Fruit fly (Drosophila melanogaster) whole organism, prepupa: ENCODE results near the gene XNP.

ENCODE experiments used
- Blimp-1 ChIP-seq: fragments of 200-800 bp; sonication (Bioruptor generic); optimal IDR thresholded peaks from 3 replicates; lab custom pipeline; 2017; ENCODE audit warnings: missing biosample characterization, missing genetic modification characterization, mild to moderate bottlenecking, moderate library complexity, missing genetic modification reagents
- CG10669 ChIP-seq: fragments of 200-800 bp; sonication (Bioruptor generic); optimal IDR thresholded peaks from 3 replicates; lab custom pipeline; 2018; ENCODE audit warnings: missing biosample characterization, mild to moderate bottlenecking, missing genetic modification characterization, moderate library complexity
- CG11294 ChIP-seq: fragments of 200-800 bp; sonication (Bioruptor generic); IDR thresholded peaks from 2 replicates; pipeline ENCODE4 v1.3.6; 2022; ENCODE audit warnings: missing biosample characterization, missing genetic modification characterization
- CG11762 ChIP-seq: fragments of 200-800 bp; sonication (Bioruptor generic); optimal IDR thresholded peaks from 3 replicates; lab custom pipeline; 2016; ENCODE audit warnings: missing biosample characterization, missing genetic modification characterization; ENCODE audit not compliant: insufficient read depth
- CG1621 ChIP-seq: fragments of 200-800 bp; sonication (Bioruptor generic); optimal IDR thresholded peaks from 3 replicates; lab custom pipeline; 2018; ENCODE audit warnings: missing biosample characterization, mild to moderate bottlenecking, missing genetic modification characterization
- CG16779 ChIP-seq: fragments of 200-800 bp; sonication (Bioruptor generic); optimal IDR thresholded peaks from 3 replicates; lab custom pipeline; 2017; ENCODE audit warnings: missing biosample characterization, mild to moderate bottlenecking, missing genetic modification characterization
- CG3032 ChIP-seq: fragments of 200-800 bp; optimal IDR thresholded peaks from 2 replicates; lab custom pipeline; 2019; ENCODE audit warnings: missing biosample characterization, mild to moderate bottlenecking, missing genetic modification characterization, moderate library complexity
- CG32006 ChIP-seq: fragments of 200-800 bp; sonication (Bioruptor generic); optimal IDR thresholded peaks from 3 replicates; lab custom pipeline; 2017; ENCODE audit warnings: missing biosample characterization, mild to moderate bottlenecking, missing genetic modification characterization
- CG34406 ChIP-seq: fragments of 200-800 bp; sonication (Bioruptor generic); optimal IDR thresholded peaks from 3 replicates; lab custom pipeline; 2016; ENCODE audit warnings: missing biosample characterization, missing genetic modification characterization
- CG6163 ChIP-seq: fragments of 200-800 bp; sonication (Bioruptor generic); IDR thresholded peaks from 3 replicates; pipeline ENCODE4 v1.3.6; 2022; ENCODE audit warnings: missing biosample characterization, missing genetic modification characterization
- CG6854 ChIP-seq: fragments of 200-800 bp; sonication (Bioruptor generic); optimal IDR thresholded peaks from 2 replicates; lab custom pipeline; 2017; ENCODE audit warnings: missing biosample characterization, mild to moderate bottlenecking, missing genetic modification characterization
- CG8119 ChIP-seq: fragments of 200-800 bp; sonication (Bioruptor generic); IDR thresholded peaks from 3 replicates; pipeline ENCODE4 v1.3.6; 2022; ENCODE audit warnings: missing biosample characterization, missing genetic modification characterization
- CG8319 ChIP-seq: fragments of 200-800 bp; sonication (Bioruptor generic); optimal IDR thresholded peaks from 3 replicates; lab custom pipeline; 2016; ENCODE audit warnings: missing biosample characterization, missing genetic modification characterization
- CG8632 ChIP-seq: fragments of 200-800 bp; sonication (Bioruptor generic); optimal IDR thresholded peaks from 3 replicates; lab custom pipeline; 2016; ENCODE audit warnings: missing biosample characterization, missing genetic modification characterization
- Eip75B ChIP-seq: fragments of 200-800 bp; sonication (Bioruptor generic); optimal IDR thresholded peaks from 3 replicates; lab custom pipeline; 2016; ENCODE audit warnings: missing biosample characterization, missing genetic modification characterization
- Eip78C ChIP-seq: fragments of 200-800 bp; sonication (Bioruptor generic); peaks from one replicate; lab custom pipeline; 2016; ENCODE audit warnings: missing biosample characterization, missing genetic modification characterization
- Eip93F ChIP-seq: fragments of 200-800 bp; sonication (Bioruptor generic); optimal IDR thresholded peaks from 2 replicates; lab custom pipeline; 2016; ENCODE audit warnings: missing biosample characterization, mild to moderate bottlenecking, missing genetic modification characterization
- Ets21C ChIP-seq: fragments of 200-800 bp; sonication (Bioruptor generic); optimal IDR thresholded peaks from 3 replicates; lab custom pipeline; 2016; ENCODE audit warnings: missing biosample characterization, missing genetic modification characterization
- Ets96B ChIP-seq: fragments of 200-800 bp; optimal IDR thresholded peaks from 2 replicates; lab custom pipeline; 2019; ENCODE audit warnings: missing biosample characterization, mild to moderate bottlenecking, missing genetic modification characterization, moderate library complexity
- Gug ChIP-seq: fragments of 200-800 bp; sonication (Bioruptor generic); IDR thresholded peaks from 2 replicates; pipeline ENCODE4 v1.3.6; 2022; ENCODE audit warnings: missing biosample characterization, missing genetic modification characterization
- Hr38 ChIP-seq: sonication (Bioruptor generic); optimal IDR thresholded peaks from 2 replicates; lab custom pipeline; 2016; ENCODE audit warnings: missing biosample characterization, missing genetic modification characterization
- Hr4 ChIP-seq: fragments of 200-800 bp; sonication (Bioruptor generic); optimal IDR thresholded peaks from 3 replicates; lab custom pipeline; 2016; ENCODE audit warnings: missing biosample characterization, missing genetic modification characterization
- achi ChIP-seq: fragments of 200-800 bp; sonication (Bioruptor generic); optimal IDR thresholded peaks from 3 replicates; lab custom pipeline; 2016; ENCODE audit warnings: missing biosample characterization, missing genetic modification characterization
- acj6 ChIP-seq: fragments of 200-800 bp; sonication (Bioruptor generic); optimal IDR thresholded peaks from 3 replicates; lab custom pipeline; 2016; ENCODE audit warnings: missing biosample characterization, missing genetic modification characterization
- cyc ChIP-seq: fragments of 200-800 bp; sonication (Bioruptor generic); optimal IDR thresholded peaks from 3 replicates; lab custom pipeline; 2016; ENCODE audit warnings: missing biosample characterization, missing genetic modification characterization
- dac ChIP-seq: fragments of 200-800 bp; sonication (Bioruptor generic); optimal IDR thresholded peaks from 2 replicates; lab custom pipeline; 2017; ENCODE audit warnings: missing biosample characterization, mild to moderate bottlenecking, missing genetic modification characterization
- dsx ChIP-seq: fragments of 200-800 bp; optimal IDR thresholded peaks from 3 replicates; lab custom pipeline; 2019; ENCODE audit warnings: missing biosample characterization, mild to moderate bottlenecking, missing genetic modification characterization, moderate library complexity; ENCODE audit not compliant: poor library complexity, severe bottlenecking
- eg ChIP-seq: fragments of 200-800 bp; sonication (Bioruptor generic); IDR thresholded peaks from 3 replicates; pipeline ENCODE4 v1.3.6; 2022; ENCODE audit warnings: missing biosample characterization, missing genetic modification characterization
- esn ChIP-seq: fragments of 200-800 bp; sonication (Bioruptor generic); optimal IDR thresholded peaks from 2 replicates; lab custom pipeline; 2016; ENCODE audit warnings: missing biosample characterization, mild to moderate bottlenecking, missing genetic modification characterization, moderate library complexity
- fd59A ChIP-seq: fragments of 200-800 bp; sonication (Bioruptor generic); optimal IDR thresholded peaks from 2 replicates; lab custom pipeline; 2017; ENCODE audit warnings: missing biosample characterization, mild to moderate bottlenecking, missing genetic modification characterization, missing genetic modification reagents
- fd85E ChIP-seq: fragments of 200-800 bp; sonication (Bioruptor generic); optimal IDR thresholded peaks from 3 replicates; lab custom pipeline; 2016; ENCODE audit warnings: missing biosample characterization, missing genetic modification characterization
- fkh ChIP-seq: fragments of 200-800 bp; sonication (Bioruptor generic); optimal IDR thresholded peaks from 3 replicates; lab custom pipeline; 2017; ENCODE audit warnings: missing biosample characterization, mild to moderate bottlenecking, missing genetic modification characterization, moderate library complexity
- lz ChIP-seq: fragments of 200-800 bp; sonication (Bioruptor generic); optimal IDR thresholded peaks from 3 replicates; lab custom pipeline; 2016; ENCODE audit warnings: missing biosample characterization, missing genetic modification characterization
- net ChIP-seq: fragments of 200-800 bp; sonication (Bioruptor generic); optimal IDR thresholded peaks from 3 replicates; lab custom pipeline; 2016; ENCODE audit warnings: missing biosample characterization, missing genetic modification characterization
- pdm3 ChIP-seq: fragments of 200-800 bp; sonication (Bioruptor generic); optimal IDR thresholded peaks from 3 replicates; lab custom pipeline; 2016; ENCODE audit warnings: missing biosample characterization, missing genetic modification characterization
- salr ChIP-seq, 2 experiments: fragments of 200-800 bp; sonication (Bioruptor generic); optimal IDR thresholded peaks; 3 replicates each; lab custom pipeline; 2016 to 2018; ENCODE audit warnings: missing biosample characterization in 2 of 2, missing genetic modification characterization in 2 of 2, mild to moderate bottlenecking in 1 of 2
- spab ChIP-seq: fragments of 200-800 bp; sonication (Bioruptor generic); optimal IDR thresholded peaks from 2 replicates; lab custom pipeline; 2017; ENCODE audit warnings: missing biosample characterization, mild to moderate bottlenecking, missing genetic modification characterization, missing genetic modification reagents
- ss ChIP-seq, 2 experiments: fragments of 200-800 bp; sonication (Bioruptor generic); optimal IDR thresholded peaks; 2 replicates in 1 of 2; 3 replicates in 1 of 2; lab custom pipeline; 2017 to 2018; ENCODE audit warnings: mild to moderate bottlenecking in 2 of 2, missing biosample characterization in 2 of 2, missing genetic modification characterization in 2 of 2, moderate library complexity in 1 of 2
- svp ChIP-seq: fragments of 200-800 bp; sonication (Bioruptor generic); peaks from one replicate; lab custom pipeline; 2016; ENCODE audit warnings: missing biosample characterization, missing genetic modification characterization
- topi ChIP-seq: fragments of 200-800 bp; sonication (Bioruptor generic); optimal IDR thresholded peaks from 3 replicates; lab custom pipeline; 2016; ENCODE audit warnings: missing biosample characterization, missing genetic modification characterization
- vri ChIP-seq: fragments of 200-800 bp; sonication (Bioruptor generic); optimal IDR thresholded peaks from 3 replicates; lab custom pipeline; 2016; ENCODE audit warnings: missing biosample characterization, mild to moderate bottlenecking, missing genetic modification characterization

The XNP gene

dm6 chr3R:25448318-25448717 lies 34.3 kb downstream of the XNP start (continued):
- TF ChIP-seq Ets21C (GFP tag; lab: Kevin White, UChicago) (no peak), net (GFP tag; lab: Kevin White, UChicago) (no peak), esn (GFP tag; lab: Kevin White, UChicago) (peak; percentile 45), vri (peak; percentile 29), lz (GFP tag; lab: Kevin White, UChicago) (no peak), Eip75B (GFP tag; lab: Kevin White, UChicago) (peak; percentile 23), spab (GFP tag; lab: Kevin White, UChicago) (no peak), CG8319 (no peak), CG6163 (GFP tag; lab: Robert Waterston, UW) (no peak), dac (no peak), Ets96B (tag; lab: Kevin White, UChicago) (no peak), achi (GFP tag; lab: Kevin White, UChicago) (no peak), Hr38 (GFP tag; lab: Kevin White, UChicago) (no peak), cyc (GFP tag; lab: Kevin White, UChicago) (no peak), ss (GFP tag; optimal IDR thresholded peaks at IDR 0.05; lab: Kevin White, UChicago) (no peak)

dm6 chr3R:25447451-25447850 lies 35.2 kb downstream of the XNP start:
- TF ChIP-seq Ets21C (GFP tag; lab: Kevin White, UChicago) (no peak), acj6 (GFP tag; lab: Kevin White, UChicago) (no peak), salr (GFP tag; optimal IDR thresholded peaks at IDR 0.05; lab: Kevin White, UChicago) (no peak), pdm3 (no peak), topi (GFP tag; lab: Kevin White, UChicago) (no peak), fkh (GFP tag; lab: Kevin White, UChicago) (no peak), Eip93F (no peak), CG8319 (no peak), esn (GFP tag; lab: Kevin White, UChicago) (no peak), CG6854 (GFP tag; lab: Kevin White, UChicago) (no peak), Hr38 (GFP tag; lab: Kevin White, UChicago) (no peak), CG3032 (no peak), CG10669 (no peak), Gug (GFP tag; lab: Robert Waterston, UW) (no peak), CG6163 (GFP tag; lab: Robert Waterston, UW) (no peak)

DNA sequence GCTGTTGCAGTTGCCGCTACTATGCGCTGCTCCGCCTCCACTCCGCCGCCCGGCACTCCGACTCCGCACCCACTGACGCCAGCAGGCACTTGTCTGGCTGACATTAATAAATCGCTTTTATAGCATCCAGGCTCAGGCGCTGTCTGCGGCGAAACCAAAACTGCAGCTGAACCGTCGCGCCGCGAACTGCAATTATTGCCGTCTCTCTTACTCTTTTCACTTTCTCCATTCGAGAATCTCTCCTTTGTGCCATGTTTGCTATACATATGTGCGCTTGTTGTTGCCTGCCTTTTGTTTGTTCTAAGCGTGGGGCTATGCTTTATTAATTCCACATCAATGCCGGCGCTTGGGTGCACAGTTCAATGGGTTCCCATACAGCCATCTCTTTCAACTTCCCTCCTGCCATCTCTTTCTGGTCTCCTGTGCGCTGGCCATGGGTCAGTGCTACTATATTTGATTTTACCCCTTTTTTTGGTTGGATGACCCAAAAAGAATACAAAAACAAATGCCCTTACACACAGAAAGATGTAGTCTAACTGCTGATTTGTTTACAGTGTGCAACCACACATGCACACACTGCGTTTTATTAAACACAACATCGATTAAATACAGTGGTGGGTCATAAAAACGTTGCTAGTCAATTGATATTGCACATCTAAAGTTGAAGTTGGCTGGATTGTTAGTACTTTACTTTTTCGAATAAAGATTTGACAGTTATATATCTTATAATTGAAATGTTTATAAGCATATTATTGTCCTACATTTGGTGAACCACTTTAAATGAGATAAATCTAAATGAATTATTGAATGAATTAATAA lies 35.9 kb downstream of the XNP start:
- no peak for TF ChIP-seq CG8119 (GFP tag; lab: Robert Waterston, UW)
- no peak for TF ChIP-seq CG8319
- no peak for TF ChIP-seq Ets96B (tag; lab: Kevin White, UChicago)
- peak; percentile 19 for TF ChIP-seq CG32006 (GFP tag; lab: Kevin White, UChicago)
- TF ChIP-seq dsx, result no peak
- TF ChIP-seq Blimp-1 (GFP tag; lab: Kevin White, UChicago), result peak; percentile 58
- peak; percentile 2 for TF ChIP-seq Hr4 (GFP tag; lab: Kevin White, UChicago)
- peak; percentile 24 for TF ChIP-seq fkh (GFP tag; lab: Kevin White, UChicago)
- peak; percentile 41 for TF ChIP-seq svp (GFP tag; lab: Kevin White, UChicago)
- peak; percentile 3 for TF ChIP-seq pdm3

- TF ChIP-seq CG8632 (GFP tag; lab: Kevin White, UChicago) (peak; percentile 82), Eip78C (GFP tag; lab: Kevin White, UChicago) (peak; percentile 98), vri (peak; percentile 36), CG11762 (GFP tag; lab: Kevin White, UChicago) (peak; percentile 90), CG6163 (GFP tag; lab: Robert Waterston, UW) (peak; percentile 91), Eip93F (no peak), CG16779 (tag; lab: Kevin White, UChicago) (peak; percentile 80), CG6854 (GFP tag; lab: Kevin White, UChicago) (peak; percentile 63), CG11294 (GFP tag; lab: Robert Waterston, UW) (peak; percentile 77; the same call in 1 of the 2 replicates), acj6 (GFP tag; lab: Kevin White, UChicago) (peak; percentile 89), Hr4 (GFP tag; lab: Kevin White, UChicago) (peak; percentile 94), CG34406 (peak; percentile 81), lz (GFP tag; lab: Kevin White, UChicago) (peak; percentile 83), fd85E (GFP tag; lab: Kevin White, UChicago) (peak; percentile 54), CG1621 (peak; percentile 88), CG8319 (peak; percentile 76), fd59A (peak; percentile 83), eg (GFP tag; lab: Robert Waterston, UW) (peak; percentile 91), dac (peak; percentile 90)
Measured at dm6 chr3R:25445546-25446400, 36.9 kb downstream of the XNP start.
